Fruit fly (Drosophila melanogaster): Measurements from ENCODE around the gene Ugt37A1.
A peak's percentile ranks its signal among the peaks of the same experiment; 100 is the strongest.

Gene Ugt37A1

dm6 chr2L:20352200-20352599 is 21.7 kb downstream of the Ugt37A1 start:
- TF ChIP-seq fkh (GFP tag; optimal IDR thresholded peaks at IDR 0.05) (no peak), CG10631 (GFP tag; optimal IDR thresholded peaks at IDR 0.05) (no peak), fd59A (GFP tag; optimal IDR thresholded peaks at IDR 0.05) (no peak), cyc (GFP tag; optimal IDR thresholded peaks at IDR 0.05) (no peak), Sox14 (GFP tag; optimal IDR thresholded peaks at IDR 0.05) (no peak), CG8319 (GFP tag; optimal IDR thresholded peaks at IDR 0.05) (no peak), Sox15 (GFP tag; optimal IDR thresholded peaks at IDR 0.05) (no peak), fd85E (GFP tag; optimal IDR thresholded peaks at IDR 0.05) (no peak), lz (GFP tag; optimal IDR thresholded peaks at IDR 0.05) (no peak), net (GFP tag; optimal IDR thresholded peaks at IDR 0.05) (no peak), Smox (GFP tag; optimal IDR thresholded peaks at IDR 0.05) (no peak), CG3032 (tag; optimal IDR thresholded peaks at IDR 0.05) (no peak)

- TF ChIP-seq pdm3 (GFP tag; optimal IDR thresholded peaks at IDR 0.05) (peak; percentile 20), CG15336 (GFP tag; IDR thresholded peaks at IDR 0.05) (peak; percentile 49; the same call in 1 of the 2 replicates), CG6276 (GFP tag; optimal IDR thresholded peaks at IDR 0.05) (peak; percentile 18), CG1621 (tag; optimal IDR thresholded peaks at IDR 0.05) (no peak), eg (GFP tag; IDR thresholded peaks at IDR 0.05) (peak; percentile 63; the same call in 2 of the 3 replicates), Hr4 (GFP tag; optimal IDR thresholded peaks at IDR 0.05) (peak; percentile 31), CG7368 (GFP tag; optimal IDR thresholded peaks at IDR 0.05) (no peak), dsx (GFP tag; optimal IDR thresholded peaks at IDR 0.05; ENCODE audit: poor library complexity, severe bottlenecking) (no peak), CG8119 (GFP tag; IDR thresholded peaks at IDR 0.05) (0 out of 3 replicates have a peak, but pooled peaks have one; percentile 30), CG3032 (tag; optimal IDR thresholded peaks at IDR 0.05) (no peak), CG10669 (GFP tag; optimal IDR thresholded peaks at IDR 0.05) (no peak), CG6808 (GFP tag; optimal IDR thresholded peaks at IDR 0.05) (no peak), Ets21C (GFP tag; optimal IDR thresholded peaks at IDR 0.05) (no peak), Eip78C (GFP tag) (no peak), CG6163 (GFP tag; IDR thresholded peaks at IDR 0.05) (0 out of 3 replicates have a peak, but pooled peaks have one; percentile 38), Eip93F (GFP tag; optimal IDR thresholded peaks at IDR 0.05) (no peak), achi (GFP tag; optimal IDR thresholded peaks at IDR 0.05) (peak; percentile 4), Lpt (GFP tag; optimal IDR thresholded peaks at IDR 0.05) (peak; percentile 1)
Observed at dm6 chr2L:20351723-20352122, 22.2 kb downstream of the Ugt37A1 start.

- TF ChIP-seq Hr4 (GFP tag; optimal IDR thresholded peaks at IDR 0.05), result peak; percentile 37
- no peak for TF ChIP-seq net (GFP tag; optimal IDR thresholded peaks at IDR 0.05)
- TF ChIP-seq CG15336 (GFP tag; IDR thresholded peaks at IDR 0.05), result no peak
- no peak for TF ChIP-seq Sox102F (GFP tag; optimal IDR thresholded peaks at IDR 0.05)
- peak; percentile 38 for TF ChIP-seq acj6 (GFP tag; optimal IDR thresholded peaks at IDR 0.05)
- TF ChIP-seq Blimp-1 (GFP tag; optimal IDR thresholded peaks at IDR 0.05), result no peak
- TF ChIP-seq lz (GFP tag; optimal IDR thresholded peaks at IDR 0.05), result peak; percentile 51
- TF ChIP-seq OdsH (GFP tag; optimal IDR thresholded peaks at IDR 0.05), result peak; percentile 60
- TF ChIP-seq dsx (GFP tag; optimal IDR thresholded peaks at IDR 0.05; ENCODE audit: poor library complexity, severe bottlenecking), result no peak
- TF ChIP-seq Hr39 (GFP tag; optimal IDR thresholded peaks at IDR 0.05), result peak; percentile 65
- TF ChIP-seq CG6792 (GFP tag; optimal IDR thresholded peaks at IDR 0.05), result peak; percentile 0
- peak; percentile 49 for TF ChIP-seq topi (GFP tag; optimal IDR thresholded peaks at IDR 0.05)
- no peak for TF ChIP-seq CG8119 (GFP tag; IDR thresholded peaks at IDR 0.05)
- TF ChIP-seq CG3919 (GFP tag; optimal IDR thresholded peaks at IDR 0.05), result peak; percentile 45
- peak; percentile 99 for TF ChIP-seq CG1621 (tag; optimal IDR thresholded peaks at IDR 0.05)
- peak in 1 of 2 experiments; percentile 43 for TF ChIP-seq salr (GFP tag; optimal IDR thresholded peaks at IDR 0.05)
- no peak for TF ChIP-seq Gug (GFP tag; IDR thresholded peaks at IDR 0.05)
- TF ChIP-seq CG7368 (GFP tag; optimal IDR thresholded peaks at IDR 0.05), result peak; percentile 11
- no peak for TF ChIP-seq svp (GFP tag)
- peak; percentile 47 for TF ChIP-seq Met (GFP tag; optimal IDR thresholded peaks at IDR 0.05)
- no peak for TF ChIP-seq CG6854 (GFP tag; optimal IDR thresholded peaks at IDR 0.05)
- TF ChIP-seq Eip75B (GFP tag; optimal IDR thresholded peaks at IDR 0.05), result peak; percentile 55
- no peak for TF ChIP-seq spab (GFP tag; optimal IDR thresholded peaks at IDR 0.05)
- 0 out of 3 replicates have a peak, but pooled peaks have one; percentile 30 for TF ChIP-seq CG6163 (GFP tag; IDR thresholded peaks at IDR 0.05)
- TF ChIP-seq Ets21C (GFP tag; optimal IDR thresholded peaks at IDR 0.05), result peak; percentile 45
- no peak for TF ChIP-seq CG11294 (GFP tag; IDR thresholded peaks at IDR 0.05)
- peak; percentile 54 for TF ChIP-seq CG32006 (GFP tag; optimal IDR thresholded peaks at IDR 0.05)
- peak; percentile 57 for TF ChIP-seq CG10631 (GFP tag; optimal IDR thresholded peaks at IDR 0.05)
- TF ChIP-seq fkh (GFP tag; optimal IDR thresholded peaks at IDR 0.05), result no peak
Observed at dm6 chr2L:20349671-20350539, 24.0 kb downstream of the Ugt37A1 start, which contains the start of the genes La and RtGEF. Gene La, minus strand, starts transcription at chr2L:20350012. Gene RtGEF, plus strand, starts transcription at chr2L:20350434.
